Fruit fly (Drosophila melanogaster) whole organism, embryonic: ENCODE results near the gene CG33230.

Experiments
- CG10147 ChIP-seq: fragments of 200-800 bp; sonication (Bioruptor generic); optimal IDR thresholded peaks from 2 replicates; lab custom pipeline; 2019; ENCODE audit warnings: missing biosample characterization, mild to moderate bottlenecking, missing genetic modification characterization, moderate library complexity
- CG10565 ChIP-seq: fragments of 200-800 bp; sonication (Bioruptor generic); optimal IDR thresholded peaks from 3 replicates; lab custom pipeline; 2016; ENCODE audit warnings: missing biosample characterization, mild to moderate bottlenecking, missing genetic modification characterization
- CG11456 ChIP-seq: fragments of 200-800 bp; sonication (Bioruptor generic); IDR thresholded peaks from 3 replicates; pipeline ENCODE4 v1.3.6; 2022; ENCODE audit warnings: missing biosample characterization, missing genetic modification characterization
- CG12659 ChIP-seq: fragments of 200-800 bp; sonication (Bioruptor generic); optimal IDR thresholded peaks from 3 replicates; lab custom pipeline; 2017; ENCODE audit warnings: mild to moderate bottlenecking, missing biosample characterization, missing genetic modification reagents, missing genetic modification characterization
- CG14710 ChIP-seq: fragments of 200-800 bp; sonication (Bioruptor generic); optimal IDR thresholded peaks from 3 replicates; lab custom pipeline; 2019; ENCODE audit warnings: missing biosample characterization, mild to moderate bottlenecking, missing genetic modification characterization, moderate library complexity
- CG16813 ChIP-seq: fragments of 200-800 bp; sonication (Bioruptor generic); IDR thresholded peaks from 3 replicates; pipeline ENCODE4 v1.3.6; 2022; ENCODE audit warnings: missing biosample characterization, missing genetic modification characterization; ENCODE audit not compliant: partially characterized antibody
- CG1792 ChIP-seq: fragments of 200-800 bp; sonication (Bioruptor generic); optimal IDR thresholded peaks from 2 replicates; lab custom pipeline; 2016; ENCODE audit warnings: missing biosample characterization, missing genetic modification characterization
- CG2116 ChIP-seq: fragments of 200-800 bp; sonication (Bioruptor generic); optimal IDR thresholded peaks from 3 replicates; lab custom pipeline; 2018; ENCODE audit warnings: missing biosample characterization, mild to moderate bottlenecking, missing genetic modification characterization
- CG2202 ChIP-seq: fragments of 200-800 bp; sonication (Bioruptor generic); optimal IDR thresholded peaks from 2 replicates; lab custom pipeline; 2018; ENCODE audit warnings: missing biosample characterization, mild to moderate bottlenecking, missing genetic modification characterization
- CG31441 ChIP-seq: fragments of 200-800 bp; sonication (Bioruptor generic); IDR thresholded peaks from 2 replicates; pipeline ENCODE4 v1.3.6; 2022; ENCODE audit warnings: missing biosample characterization, missing genetic modification characterization
- CG34422 ChIP-seq: fragments of 200-800 bp; sonication (Bioruptor generic); IDR thresholded peaks from 3 replicates; pipeline ENCODE4 v1.3.6; 2022; ENCODE audit warnings: missing biosample characterization, missing genetic modification characterization
- CG3726 ChIP-seq: fragments of 200-800 bp; sonication (Bioruptor generic); IDR thresholded peaks from 3 replicates; pipeline ENCODE4, ENCODE4 v1.3.6; 2022; ENCODE audit warnings: missing biosample characterization, missing genetic modification characterization
- CG42726 ChIP-seq: fragments of 200-800 bp; sonication (Bioruptor generic); IDR thresholded peaks from 2 replicates; pipeline ENCODE4 v1.3.6; 2022; ENCODE audit warnings: missing biosample characterization, missing genetic modification characterization; ENCODE audit not compliant: partially characterized antibody
- CG5953 ChIP-seq: fragments of 200-800 bp; sonication (Bioruptor generic); IDR thresholded peaks from 2 replicates; pipeline ENCODE4 v1.3.6; 2022; ENCODE audit warnings: missing biosample characterization, missing genetic modification characterization
- CG7963 ChIP-seq: fragments of 200-800 bp; sonication (Bioruptor generic); IDR thresholded peaks from 3 replicates; pipeline ENCODE4 v1.3.6; 2022; ENCODE audit warnings: missing biosample characterization, missing genetic modification characterization; ENCODE audit not compliant: partially characterized antibody
- CG7987 ChIP-seq: fragments of 200-800 bp; sonication (Bioruptor generic); optimal IDR thresholded peaks from 2 replicates; lab custom pipeline; 2018; ENCODE audit warnings: missing biosample characterization, mild to moderate bottlenecking, missing genetic modification characterization, moderate library complexity
- CG8478 ChIP-seq: fragments of >200 bp; optimal IDR thresholded peaks from 2 replicates; lab custom pipeline; 2018
- CG9437 ChIP-seq: fragments of 200-800 bp; sonication (Bioruptor generic); optimal IDR thresholded peaks from 2 replicates; lab custom pipeline; 2018; ENCODE audit warnings: missing biosample characterization, mild to moderate bottlenecking, missing genetic modification characterization
- CG9932 ChIP-seq: fragments of 200-800 bp; sonication (Bioruptor generic); IDR thresholded peaks from 2 replicates; pipeline ENCODE4 v1.3.6; 2022; ENCODE audit warnings: missing biosample characterization, missing genetic modification characterization
- CHES-1-like ChIP-seq: fragments of 200-800 bp; sonication (Bioruptor generic); optimal IDR thresholded peaks from 2 replicates; lab custom pipeline; 2016; ENCODE audit warnings: missing biosample characterization, missing genetic modification characterization
- D19A ChIP-seq: fragments of 200-800 bp; optimal IDR thresholded peaks from 3 replicates; lab custom pipeline; 2019; ENCODE audit warnings: missing biosample characterization, mild to moderate bottlenecking, missing genetic modification characterization, moderate library complexity
- E2f2 ChIP-seq: fragments of 200-800 bp; sonication (Bioruptor generic); IDR thresholded peaks from 2 replicates; pipeline ENCODE4 v1.3.6; 2022; ENCODE audit warnings: missing biosample characterization, missing genetic modification characterization
- Fer2 ChIP-seq: fragments of 200-800 bp; sonication (Bioruptor generic); optimal IDR thresholded peaks from 2 replicates; lab custom pipeline; 2018; ENCODE audit warnings: missing biosample characterization, mild to moderate bottlenecking, missing genetic modification characterization, moderate library complexity
- Gsc ChIP-seq: fragments of 200-800 bp; sonication (Bioruptor generic); IDR thresholded peaks from 2 replicates; pipeline ENCODE4 v1.3.6; 2022; ENCODE audit warnings: missing biosample characterization, missing genetic modification characterization
- Hand ChIP-seq: fragments of 200-800 bp; sonication (Bioruptor generic); optimal IDR thresholded peaks from 2 replicates; lab custom pipeline; 2017; ENCODE audit warnings: mild to moderate bottlenecking, missing biosample characterization, missing genetic modification reagents, missing genetic modification characterization
- HmgZ ChIP-seq: fragments of 200-800 bp; sonication (Bioruptor generic); optimal IDR thresholded peaks from 2 replicates; lab custom pipeline; 2018; ENCODE audit warnings: missing biosample characterization, mild to moderate bottlenecking, missing genetic modification characterization
- Hmx ChIP-seq: fragments of 200-800 bp; sonication (Bioruptor generic); optimal IDR thresholded peaks from 2 replicates; lab custom pipeline; 2016; ENCODE audit warnings: missing biosample characterization, missing genetic modification characterization
- Hr78 ChIP-seq, 2 experiments: fragments of 200-800 bp in 1 of 2; fragments of >200 bp in 1 of 2; sonication (Bioruptor generic) in 1 of 2; optimal IDR thresholded peaks; 2 replicates each; lab custom pipeline; 2017 to 2019; ENCODE audit warnings: missing biosample characterization in 2 of 2, missing genetic modification characterization in 2 of 2, mild to moderate bottlenecking in 1 of 2, moderate library complexity in 1 of 2
- Hsf ChIP-seq: fragments of 200-800 bp; sonication (Bioruptor generic); optimal IDR thresholded peaks from 3 replicates; lab custom pipeline; 2016; ENCODE audit warnings: missing biosample characterization, missing genetic modification characterization
- MESR4 ChIP-seq: fragments of 200-800 bp; sonication (Bioruptor generic); optimal IDR thresholded peaks from 2 replicates; lab custom pipeline; 2018; ENCODE audit warnings: missing biosample characterization, mild to moderate bottlenecking, missing genetic modification characterization, moderate library complexity
- Meics ChIP-seq: fragments of 200-800 bp; sonication (Bioruptor generic); optimal IDR thresholded peaks from 2 replicates; lab custom pipeline; 2017; ENCODE audit warnings: missing biosample characterization, mild to moderate bottlenecking, missing genetic modification characterization
- NC2α ChIP-seq: fragments of 200-800 bp; sonication (Bioruptor generic); optimal IDR thresholded peaks from 2 replicates; lab custom pipeline; 2016; ENCODE audit warnings: missing biosample characterization, missing genetic modification characterization
- NK7.1 ChIP-seq: fragments of 200-800 bp; sonication (Bioruptor generic); optimal IDR thresholded peaks from 3 replicates; lab custom pipeline; 2016; ENCODE audit warnings: missing biosample characterization, missing genetic modification characterization
- Ravus ChIP-seq: fragments of 200-800 bp; sonication (Bioruptor generic); IDR thresholded peaks from 2 replicates; pipeline ENCODE4 v1.3.6; 2022; ENCODE audit warnings: missing biosample characterization, missing genetic modification characterization
- Side ChIP-seq: fragments of 200-800 bp; sonication (Bioruptor generic); optimal IDR thresholded peaks from 2 replicates; lab custom pipeline; 2016; ENCODE audit warnings: missing biosample characterization, missing genetic modification characterization
- Sry-β ChIP-seq: fragments of 200-800 bp; sonication (Bioruptor generic); optimal IDR thresholded peaks from 2 replicates; lab custom pipeline; 2018; ENCODE audit warnings: missing biosample characterization, mild to moderate bottlenecking, missing genetic modification characterization, moderate library complexity
- ab ChIP-seq: fragments of 200-800 bp; sonication (Bioruptor generic); optimal IDR thresholded peaks from 2 replicates; lab custom pipeline; 2016; ENCODE audit warnings: missing biosample characterization, missing genetic modification characterization
- ac ChIP-seq: fragments of 200-800 bp; sonication (Bioruptor generic); optimal IDR thresholded peaks from 3 replicates; lab custom pipeline; 2017; ENCODE audit warnings: missing biosample characterization, mild to moderate bottlenecking, missing genetic modification characterization
- crc ChIP-seq: fragments of 200-800 bp; sonication (Bioruptor generic); optimal IDR thresholded peaks from 2 replicates; lab custom pipeline; 2016; ENCODE audit warnings: missing biosample characterization, missing genetic modification characterization
- dimm ChIP-seq: fragments of 200-800 bp; sonication (Bioruptor generic); IDR thresholded peaks from 2 replicates; pipeline ENCODE4 v1.3.6; 2022; ENCODE audit warnings: missing biosample characterization, missing genetic modification characterization
- dysf ChIP-seq: fragments of 200-800 bp; sonication (Bioruptor generic); IDR thresholded peaks from 3 replicates; pipeline ENCODE4 v1.3.6; 2022; ENCODE audit warnings: missing biosample characterization, missing genetic modification characterization
- ewg ChIP-seq: fragments of 200-800 bp; sonication (Bioruptor generic); optimal IDR thresholded peaks from 3 replicates; lab custom pipeline; 2017; ENCODE audit warnings: mild to moderate bottlenecking, missing biosample characterization, missing genetic modification reagents, missing genetic modification characterization
- gcm ChIP-seq: fragments of 200-800 bp; sonication (Bioruptor generic); optimal IDR thresholded peaks from 2 replicates; lab custom pipeline; 2019; ENCODE audit warnings: missing biosample characterization, mild to moderate bottlenecking, missing genetic modification characterization, moderate library complexity
- luna ChIP-seq: fragments of 200-800 bp; sonication (Bioruptor generic); optimal IDR thresholded peaks from 2 replicates; lab custom pipeline; 2016; ENCODE audit warnings: missing biosample characterization, missing genetic modification characterization
- maf-S ChIP-seq: fragments of 200-800 bp; sonication (Bioruptor generic); optimal IDR thresholded peaks from 2 replicates; lab custom pipeline; 2016; ENCODE audit warnings: missing biosample characterization, missing genetic modification characterization
- sens ChIP-seq: fragments of 200-800 bp; sonication (Bioruptor generic); peaks from one replicate; lab custom pipeline; 2016; ENCODE audit warnings: missing biosample characterization, missing genetic modification characterization
- seq ChIP-seq: fragments of 200-800 bp; sonication (Bioruptor generic); IDR thresholded peaks from 2 replicates; pipeline ENCODE4 v1.3.6; 2022; ENCODE audit warnings: missing biosample characterization, missing genetic modification characterization
- stc ChIP-seq: fragments of 200-800 bp; sonication (Bioruptor generic); IDR thresholded peaks from 2 replicates; pipeline ENCODE4 v1.3.6; 2022; ENCODE audit warnings: missing biosample characterization, missing genetic modification characterization
- unpg ChIP-seq: fragments of 200-800 bp; sonication (Bioruptor generic); optimal IDR thresholded peaks from 3 replicates; lab custom pipeline; 2018; ENCODE audit warnings: missing biosample characterization, mild to moderate bottlenecking, missing genetic modification characterization, moderate library complexity
- z ChIP-seq: fragments of 200-800 bp; sonication (Bioruptor generic); IDR thresholded peaks from 3 replicates; pipeline ENCODE4 v1.3.6; 2022; ENCODE audit warnings: missing biosample characterization, missing genetic modification characterization

The CG33230 gene

DNA sequence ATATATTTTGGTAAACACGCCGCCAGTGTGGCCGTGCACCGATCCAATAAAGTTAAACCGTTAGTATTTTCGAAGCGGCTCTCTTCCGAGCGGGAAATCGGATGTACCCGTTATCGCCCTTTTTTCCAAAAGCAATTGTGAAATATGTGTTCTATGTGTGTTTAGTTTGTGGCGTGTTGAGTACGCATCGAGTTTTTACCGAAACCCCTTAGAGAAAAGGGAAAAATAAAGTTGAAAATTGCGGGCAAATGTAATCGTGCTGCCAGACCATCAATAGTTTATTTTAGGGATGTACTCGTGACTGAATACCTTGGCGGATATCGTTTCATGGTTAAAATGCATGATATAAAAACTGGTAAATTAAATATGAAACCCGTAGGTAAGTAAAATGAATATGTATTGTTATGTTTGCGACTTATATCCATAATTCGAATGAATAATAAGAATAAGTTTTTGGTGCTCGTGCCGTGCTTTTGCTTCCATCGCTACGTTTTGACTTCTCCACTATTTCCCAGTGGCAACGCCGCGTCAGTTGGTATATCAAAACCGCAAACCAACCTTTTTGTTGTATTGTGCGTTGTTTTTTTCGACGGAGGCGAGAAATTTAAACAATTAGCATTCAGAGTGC lies 21.1 kb downstream of the CG33230 start, which contains the start of the genes Mettl2 and Bgb (continued):
- TF ChIP-seq MESR4 (GFP tag; lab: Kevin White, UChicago) (no peak), Hr78 (GFP tag; optimal IDR thresholded peaks at IDR 0.05; lab: Kevin White, UChicago) (no peak), CG3726 (GFP tag; lab: Robert Waterston, UW) (peak; percentile 76; the same call in 2 of the 3 replicates), unpg (GFP tag; lab: Kevin White, UChicago) (peak; percentile 71), CHES-1-like (peak; percentile 80), CG34422 (GFP tag; lab: Robert Waterston, UW) (peak; percentile 81), CG16813 (GFP tag; lab: Robert Waterston, UW) (peak; percentile 84), Fer2 (peak; percentile 74), CG9932 (GFP tag; lab: Robert Waterston, UW) (peak; percentile 91), seq (GFP tag; lab: Robert Waterston, UW) (peak; percentile 44; the same call in 1 of the 2 replicates), Meics (GFP tag; lab: Kevin White, UChicago) (peak; percentile 75), gcm (peak; percentile 31), CG1792 (GFP tag; lab: Kevin White, UChicago) (peak; percentile 74), Ravus (no peak), dimm (GFP tag; lab: Robert Waterston, UW) (no peak), NC2α (peak; percentile 23), crc (GFP tag; lab: Kevin White, UChicago) (peak; percentile 57), HmgZ (tag; lab: Kevin White, UChicago) (peak; percentile 67), CG7987 (GFP tag; lab: Kevin White, UChicago) (no peak), CG7963 (GFP tag; lab: Robert Waterston, UW) (peak; percentile 40; the same call in 2 of the 3 replicates), maf-S (GFP tag; lab: Kevin White, UChicago) (peak; percentile 80), Gsc (GFP tag; lab: Robert Waterston, UW) (peak; percentile 64), CG5953 (no peak), CG42726 (GFP tag; lab: Robert Waterston, UW) (no peak), CG14710 (tag; lab: Kevin White, UChicago) (peak; percentile 89), NK7.1 (peak; percentile 48), CG31441 (GFP tag; lab: Robert Waterston, UW) (peak; percentile 74), Hand (no peak), luna (GFP tag; lab: Kevin White, UChicago) (peak; percentile 21), ac (GFP tag; lab: Kevin White, UChicago) (no peak), CG10147 (GFP tag; lab: Kevin White, UChicago) (peak; percentile 76), ab (GFP tag; lab: Kevin White, UChicago) (peak; percentile 49), Hmx (GFP tag; lab: Kevin White, UChicago) (no peak), Hsf (peak; percentile 88), CG12659 (GFP tag; lab: Kevin White, UChicago) (peak; percentile 78), D19A (tag; lab: Kevin White, UChicago) (no peak), CG10565 (GFP tag; lab: Kevin White, UChicago) (peak; percentile 1), CG9437 (GFP tag; lab: Kevin White, UChicago) (peak; percentile 61), E2f2 (peak; percentile 80), dysf (peak; percentile 87), stc (0 out of 2 replicates have a peak, but pooled peaks have one; percentile 39), Side (peak; percentile 72), sens (GFP tag; lab: Kevin White, UChicago) (peak; percentile 96), ewg (peak; percentile 29), CG2202 (peak; percentile 1), Sry-β (GFP tag; lab: Kevin White, UChicago) (peak; percentile 30), z (no peak), CG11456 (GFP tag; lab: Robert Waterston, UW) (peak; percentile 86), CG2116 (GFP tag; lab: Kevin White, UChicago) (peak; percentile 53), CG8478 (lab: Kevin White, UChicago) (no peak)
